In the genomic region with DNA sequence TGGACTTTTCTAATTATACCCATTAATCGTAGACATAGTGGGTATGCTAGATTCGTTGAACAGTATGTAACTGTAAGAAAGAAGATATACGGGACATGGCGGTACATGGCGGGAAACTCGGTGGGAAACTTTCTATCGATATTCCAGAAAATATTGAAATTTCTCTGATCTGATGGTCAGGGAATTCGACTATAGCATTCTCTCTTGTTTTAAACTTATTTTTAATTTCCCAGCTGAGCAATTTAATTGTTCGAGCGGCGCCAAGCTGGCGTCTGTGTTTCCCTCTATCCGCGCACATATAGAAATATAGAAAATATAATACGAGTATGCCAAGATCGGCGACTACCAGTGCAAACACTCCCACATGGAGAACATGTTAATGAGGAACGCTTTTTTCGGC, we compare ENCODE assay signal across 4 fruit fly cellular contexts.
TF ChIP-seq lines count a peak whose summit lies in the region.

No protein-coding gene starts in this region.

- TF ChIP-seq CTCF in whole organism, embryonic (GFP tag; optimal IDR thresholded peaks at IDR 0.05; lab: Kevin White, UChicago): no peak

TF ChIP-seq in whole organism, adult, 20 proteins besides CTCF, POLR2A, EP300 and RAD21:
- peak; percentile 29 for TF ChIP-seq CG11617 (GFP tag; optimal IDR thresholded peaks at IDR 0.05; lab: Kevin White, UChicago)
- TF ChIP-seq kay (GFP tag; lab: Kevin White, UChicago; ENCODE audit: borderline replicate concordance): peak; percentile 63
- TF ChIP-seq CG1620 (GFP tag; optimal IDR thresholded peaks at IDR 0.05; lab: Kevin White, UChicago): no peak
- peak; percentile 42 for TF ChIP-seq CG5204 (GFP tag; optimal IDR thresholded peaks at IDR 0.05; lab: Kevin White, UChicago)
- TF ChIP-seq CG7101 (tag; optimal IDR thresholded peaks at IDR 0.05; lab: Kevin White, UChicago): peak; percentile 59
- TF ChIP-seq Crg-1 (GFP tag; optimal IDR thresholded peaks at IDR 0.05; lab: Kevin White, UChicago): no peak
- TF ChIP-seq cnc (optimal IDR thresholded peaks at IDR 0.05; lab: Kevin White, UChicago): no peak
- TF ChIP-seq CG7045 (GFP tag; optimal IDR thresholded peaks at IDR 0.05; lab: Kevin White, UChicago): peak; percentile 51
- TF ChIP-seq toe (GFP tag; optimal IDR thresholded peaks at IDR 0.05; lab: Kevin White, UChicago): no peak
- TF ChIP-seq CG14711 (tag; optimal IDR thresholded peaks at IDR 0.05; lab: Kevin White, UChicago): no peak
- TF ChIP-seq CG33017 (tag; optimal IDR thresholded peaks at IDR 0.05; lab: Kevin White, UChicago): peak; percentile 69
- no peak for TF ChIP-seq bab1 (GFP tag; optimal IDR thresholded peaks at IDR 0.05; lab: Kevin White, UChicago)
- TF ChIP-seq cic (GFP tag; optimal IDR thresholded peaks at IDR 0.05; lab: Kevin White, UChicago): peak; percentile 41
- no peak for TF ChIP-seq Clk (GFP tag; optimal IDR thresholded peaks at IDR 0.05; lab: Kevin White, UChicago)
- no peak for TF ChIP-seq Mnt (GFP tag; optimal IDR thresholded peaks at IDR 0.05; lab: Kevin White, UChicago)
- no peak for TF ChIP-seq Hr96 (GFP tag; optimal IDR thresholded peaks at IDR 0.05; lab: Kevin White, UChicago)
- no peak for TF ChIP-seq pad (GFP tag; optimal IDR thresholded peaks at IDR 0.05; lab: Kevin White, UChicago)
- no peak for TF ChIP-seq tj (GFP tag; optimal IDR thresholded peaks at IDR 0.05; lab: Kevin White, UChicago)
- TF ChIP-seq CG12768 (GFP tag; optimal IDR thresholded peaks at IDR 0.05; lab: Kevin White, UChicago): peak; percentile 17
- TF ChIP-seq ovo (GFP tag; optimal IDR thresholded peaks at IDR 0.05; lab: Kevin White, UChicago): no peak

TF ChIP-seq in whole organism, embryonic, 481 proteins besides CTCF, POLR2A, EP300 and RAD21 (continues in another document):
- TF ChIP-seq NfI (GFP tag; optimal IDR thresholded peaks at IDR 0.05; lab: Kevin White, UChicago) (no peak), bowl (GFP tag; IDR thresholded peaks at IDR 0.05; lab: Robert Waterston, UW) (no peak), Fer2 (tag; optimal IDR thresholded peaks at IDR 0.05; lab: Kevin White, UChicago) (no peak), lab (GFP tag; optimal IDR thresholded peaks at IDR 0.05; lab: Kevin White, UChicago) (peak; percentile 34), kah (GFP tag; optimal IDR thresholded peaks at IDR 0.05; lab: Kevin White, UChicago) (no peak), zf30C (GFP tag; optimal IDR thresholded peaks at IDR 0.05; lab: Kevin White, UChicago) (no peak), Vsx1 (GFP tag; optimal IDR thresholded peaks at IDR 0.05; lab: Kevin White, UChicago) (no peak), CG10366 (GFP tag; IDR thresholded peaks at IDR 0.05; lab: Robert Waterston, UW) (peak; percentile 20), GATAe (GFP tag; conservative IDR thresholded peaks at IDR 0.05; lab: Robert Waterston, UW) (no peak), CG15514 (GFP tag; optimal IDR thresholded peaks at IDR 0.05; lab: Kevin White, UChicago) (no peak), ttk (GFP tag; IDR thresholded peaks at IDR 0.05; lab: Robert Waterston, UW) (no peak), nau (GFP tag; optimal IDR thresholded peaks at IDR 0.05; lab: Kevin White, UChicago) (no peak), gem (tag; optimal IDR thresholded peaks at IDR 0.05; lab: Kevin White, UChicago) (peak; percentile 61), CG8388 (GFP tag; optimal IDR thresholded peaks at IDR 0.05; lab: Kevin White, UChicago) (peak; percentile 5), CG17912 (GFP tag; optimal IDR thresholded peaks at IDR 0.05; lab: Kevin White, UChicago) (no peak), cwo (GFP tag; optimal IDR thresholded peaks at IDR 0.05; lab: Kevin White, UChicago) (peak; percentile 4), otp (GFP tag; IDR thresholded peaks at IDR 0.05; lab: Robert Waterston, UW) (no peak), kay (GFP tag; optimal IDR thresholded peaks at IDR 0.05; lab: Kevin White, UChicago) (no peak), CG9876 (GFP tag; optimal IDR thresholded peaks at IDR 0.05; lab: Kevin White, UChicago) (no peak), dmrt99B (tag; optimal IDR thresholded peaks at IDR 0.05; lab: Kevin White, UChicago) (no peak), Xbp1 (GFP tag; optimal IDR thresholded peaks at IDR 0.05; lab: Kevin White, UChicago) (peak; percentile 29), en (GFP tag; optimal IDR thresholded peaks at IDR 0.05; lab: Kevin White, UChicago) (no peak), cato (GFP tag; optimal IDR thresholded peaks at IDR 0.05; lab: Kevin White, UChicago; ENCODE audit: borderline replicate concordance) (no peak), CG34422 (GFP tag; IDR thresholded peaks at IDR 0.05; lab: Robert Waterston, UW) (no peak)

TF ChIP-seq in whole organism, prepupa, 60 proteins besides CTCF, POLR2A, EP300 and RAD21 (continues in another document):
- TF ChIP-seq CG6792 (GFP tag; optimal IDR thresholded peaks at IDR 0.05; lab: Kevin White, UChicago) (no peak), CG7368 (GFP tag; optimal IDR thresholded peaks at IDR 0.05; lab: Kevin White, UChicago) (no peak), spab (GFP tag; optimal IDR thresholded peaks at IDR 0.05; lab: Kevin White, UChicago) (no peak), Sox15 (GFP tag; optimal IDR thresholded peaks at IDR 0.05; lab: Kevin White, UChicago) (no peak), Hr4 (GFP tag; optimal IDR thresholded peaks at IDR 0.05; lab: Kevin White, UChicago) (peak; percentile 49), CG9139 (GFP tag; optimal IDR thresholded peaks at IDR 0.05; lab: Kevin White, UChicago) (no peak), acj6 (GFP tag; optimal IDR thresholded peaks at IDR 0.05; lab: Kevin White, UChicago) (peak; percentile 12), Hr39 (GFP tag; optimal IDR thresholded peaks at IDR 0.05; lab: Kevin White, UChicago) (no peak), Sox102F (GFP tag; optimal IDR thresholded peaks at IDR 0.05; lab: Kevin White, UChicago) (peak; percentile 15), CG8119 (GFP tag; IDR thresholded peaks at IDR 0.05; lab: Robert Waterston, UW) (no peak), Eip78C (GFP tag; lab: Kevin White, UChicago) (peak; percentile 44), Eip75B (GFP tag; optimal IDR thresholded peaks at IDR 0.05; lab: Kevin White, UChicago) (peak; percentile 22), OdsH (GFP tag; optimal IDR thresholded peaks at IDR 0.05; lab: Kevin White, UChicago) (peak; percentile 13), CG6163 (GFP tag; IDR thresholded peaks at IDR 0.05; lab: Robert Waterston, UW) (no peak), CG6808 (GFP tag; optimal IDR thresholded peaks at IDR 0.05; lab: Kevin White, UChicago) (no peak), Sox14 (GFP tag; optimal IDR thresholded peaks at IDR 0.05; lab: Kevin White, UChicago) (peak; percentile 7), dsx (GFP tag; optimal IDR thresholded peaks at IDR 0.05; lab: Kevin White, UChicago; ENCODE audit: poor library complexity, severe bottlenecking) (no peak), CG32006 (GFP tag; optimal IDR thresholded peaks at IDR 0.05; lab: Kevin White, UChicago) (peak; percentile 68), Met (GFP tag; optimal IDR thresholded peaks at IDR 0.05; lab: Kevin White, UChicago) (peak; percentile 3), CG10631 (GFP tag; optimal IDR thresholded peaks at IDR 0.05; lab: Kevin White, UChicago) (no peak), pdm3 (GFP tag; optimal IDR thresholded peaks at IDR 0.05; lab: Kevin White, UChicago) (peak; percentile 14), CG4318 (GFP tag; optimal IDR thresholded peaks at IDR 0.05; lab: Kevin White, UChicago) (no peak), dac (GFP tag; optimal IDR thresholded peaks at IDR 0.05; lab: Kevin White, UChicago) (peak; percentile 0), CG15336 (GFP tag; IDR thresholded peaks at IDR 0.05; lab: Robert Waterston, UW) (peak; percentile 49; the same call in 1 of the 2 replicates), ss (GFP tag; optimal IDR thresholded peaks at IDR 0.05; lab: Kevin White, UChicago) (no peak)

TF ChIP-seq in whole organism, pupa, 21 proteins besides CTCF, POLR2A, EP300 and RAD21:
- TF ChIP-seq CG8301 (tag; optimal IDR thresholded peaks at IDR 0.05; lab: Kevin White, UChicago) (peak; percentile 17), CG14655 (GFP tag; optimal IDR thresholded peaks at IDR 0.05; lab: Kevin White, UChicago) (peak; percentile 38), CG4496 (GFP tag; IDR thresholded peaks at IDR 0.05; lab: Robert Waterston, UW) (peak; percentile 31; the same call in 1 of the 3 replicates), fd96Ca (GFP tag; IDR thresholded peaks at IDR 0.05; lab: Robert Waterston, UW) (peak; percentile 52; the same call in 2 of the 3 replicates), rn (GFP tag; IDR thresholded peaks at IDR 0.05; lab: Robert Waterston, UW) (no peak), Pif1B (GFP tag; optimal IDR thresholded peaks at IDR 0.05; lab: Kevin White, UChicago) (no peak), Pif1A (GFP tag; optimal IDR thresholded peaks at IDR 0.05; lab: Kevin White, UChicago) (peak; percentile 20)
